Worm (Caenorhabditis elegans) whole organism, early embryonic: ENCODE results near the gene hlh-12.

Source experiments
- B0310.2 ChIP-seq: sonication (generic microtip); optimal IDR thresholded peaks from 2 replicates; lab custom pipeline; 2016; ENCODE audit warnings: mild to moderate bottlenecking, missing genetic modification characterization, missing compliant biosample characterization
- F13C5.2 ChIP-seq: sonication (generic microtip); optimal IDR thresholded peaks from 2 replicates; lab custom pipeline; 2017; ENCODE audit warnings: mild to moderate bottlenecking, missing genetic modification characterization, inconsistent platforms, missing compliant biosample characterization
- aly-1 ChIP-seq: sonication (generic microtip); optimal IDR thresholded peaks from 2 replicates; lab custom pipeline; 2016; ENCODE audit warnings: missing genetic modification characterization, missing compliant biosample characterization
- ama-1 ChIP-seq: fragments of 150-350 bp; optimal IDR thresholded peaks from 2 replicates; lab custom pipeline; 2014
- ceh-13 ChIP-seq: fragments of 200-800 bp; sonication (Bioruptor generic); optimal IDR thresholded peaks from 2 replicates; lab custom pipeline; 2018; ENCODE audit warnings: mild to moderate bottlenecking, missing genetic modification characterization, missing compliant biosample characterization
- ceh-36 ChIP-seq: sonication (generic microtip); optimal IDR thresholded peaks from 2 replicates; lab custom pipeline; 2016; ENCODE audit warnings: missing genetic modification characterization, inconsistent platforms, missing compliant biosample characterization
- ets-7 ChIP-seq: sonication (generic microtip); optimal IDR thresholded peaks from 2 replicates; lab custom pipeline; 2016; ENCODE audit warnings: missing genotype, missing genetic modification characterization, missing compliant biosample characterization
- flt-1 ChIP-seq: fragments of 200-800 bp; sonication (Bioruptor generic); IDR thresholded peaks from 2 replicates; pipeline ENCODE4 v1.3.6; 2022; ENCODE audit warnings: missing genetic modification characterization, missing compliant biosample characterization
- hmbx-1 ChIP-seq: sonication (generic microtip); optimal IDR thresholded peaks from 2 replicates; lab custom pipeline; 2016; ENCODE audit warnings: mild to moderate bottlenecking, missing genetic modification characterization, missing compliant biosample characterization
- hmg-4 ChIP-seq: fragments of 200-800 bp; sonication (Bioruptor generic); optimal IDR thresholded peaks from 2 replicates; lab custom pipeline; 2018; ENCODE audit warnings: mild to moderate bottlenecking, missing genetic modification characterization, missing compliant biosample characterization
- hnd-1 ChIP-seq: sonication (generic microtip); optimal IDR thresholded peaks from 2 replicates; lab custom pipeline; 2016; ENCODE audit warnings: missing genetic modification characterization, missing compliant biosample characterization
- pes-1 ChIP-seq: fragments of 200-800 bp; sonication (Bioruptor generic); IDR thresholded peaks from 2 replicates; pipeline ENCODE4 v1.3.6; 2022; ENCODE audit warnings: missing genetic modification reagents, missing genetic modification characterization, missing compliant biosample characterization
- scrt-1 ChIP-seq: fragments of 200-800 bp; sonication (Bioruptor generic); IDR thresholded peaks from 2 replicates; pipeline ENCODE4 v1.3.6; 2022; ENCODE audit warnings: missing genetic modification characterization, missing compliant biosample characterization
- sea-1 ChIP-seq: fragments of 200-800 bp; sonication (Bioruptor generic); conservative IDR thresholded peaks from 2 replicates; pipeline ENCODE4 v1.3.6; 2022; ENCODE audit warnings: missing genetic modification characterization, missing compliant biosample characterization
- tbx-11 ChIP-seq: fragments of 200-800 bp; sonication (Bioruptor generic); IDR thresholded peaks from 2 replicates; pipeline ENCODE4 v1.3.6; 2022; ENCODE audit warnings: missing genetic modification characterization, missing compliant biosample characterization
- tbx-37 ChIP-seq: fragments of 200-800 bp; sonication (Bioruptor generic); conservative IDR thresholded peaks from 2 replicates; pipeline ENCODE4 v1.3.6; 2022; ENCODE audit warnings: missing genetic modification reagents, missing genetic modification characterization, missing compliant biosample characterization
- tra-4 ChIP-seq: sonication (generic microtip); optimal IDR thresholded peaks from 2 replicates; lab custom pipeline; 2017; ENCODE audit warnings: missing genetic modification characterization, missing compliant biosample characterization

Gene hlh-12

ce11 chrIV:8463716-8464115 is 15.5 kb downstream of the hlh-12 start, which contains the start of gene str-176:
Gene str-176, minus strand, starts transcription at chrIV:8463816.
- no peak for TF ChIP-seq aly-1

- TF ChIP-seq scrt-1 (no peak), ceh-36 (tag; lab: Kevin White, UChicago) (no peak), aly-1 (no peak), flt-1 (no peak), B0310.2 (no peak), hnd-1 (tag; lab: Kevin White, UChicago) (no peak), tra-4 (tag; lab: Kevin White, UChicago) (no peak), sea-1 (GFP tag; lab: Robert Waterston, UW) (no peak), hmg-4 (no peak), tbx-11 (no peak), ets-7 (tag; lab: Kevin White, UChicago) (no peak), F13C5.2 (tag; lab: Kevin White, UChicago) (no peak)
Observed at ce11 chrIV:8463069-8463468, 16.2 kb downstream of the hlh-12 start.

ce11 chrIV:8462376-8462775 is 16.9 kb downstream of the hlh-12 start:
- TF ChIP-seq hnd-1 (tag; lab: Kevin White, UChicago) = no peak
- no peak for TF ChIP-seq hmbx-1 (tag; lab: Kevin White, UChicago)
- no peak for TF ChIP-seq ets-7 (tag; lab: Kevin White, UChicago)
- no peak for TF ChIP-seq ceh-13
- no peak for TF ChIP-seq ceh-36 (tag; lab: Kevin White, UChicago)
- TF ChIP-seq aly-1 = no peak
- no peak for TF ChIP-seq ama-1
- TF ChIP-seq B0310.2 = no peak
- TF ChIP-seq scrt-1 = no peak
- no peak for TF ChIP-seq pes-1 (GFP tag; lab: Robert Waterston, UW)
- TF ChIP-seq hmg-4 = no peak
- TF ChIP-seq tra-4 (tag; lab: Kevin White, UChicago) = no peak
- TF ChIP-seq tbx-37 (GFP tag; lab: Robert Waterston, UW) = no peak
- no peak for TF ChIP-seq tbx-11
- TF ChIP-seq F13C5.2 (tag; lab: Kevin White, UChicago) = no peak

ce11 chrIV:8461177-8461576 is 18.1 kb downstream of the hlh-12 start:
- TF ChIP-seq tbx-11 (no peak), B0310.2 (no peak), hmg-4 (no peak), aly-1 (no peak), pes-1 (GFP tag; lab: Robert Waterston, UW) (no peak), flt-1 (no peak), tra-4 (tag; lab: Kevin White, UChicago) (no peak), ama-1 (no peak), F13C5.2 (tag; lab: Kevin White, UChicago) (no peak), hnd-1 (tag; lab: Kevin White, UChicago) (no peak), ceh-13 (no peak), sea-1 (GFP tag; lab: Robert Waterston, UW) (no peak), hmbx-1 (tag; lab: Kevin White, UChicago) (no peak), ets-7 (tag; lab: Kevin White, UChicago) (no peak), ceh-36 (tag; lab: Kevin White, UChicago) (no peak), scrt-1 (no peak), tbx-37 (GFP tag; lab: Robert Waterston, UW) (no peak)

- TF ChIP-seq ama-1 = no peak
- TF ChIP-seq flt-1 = no peak
- TF ChIP-seq tbx-37 (GFP tag; lab: Robert Waterston, UW) = no peak
- no peak for TF ChIP-seq hmbx-1 (tag; lab: Kevin White, UChicago)
- no peak for TF ChIP-seq tbx-11
- no peak for TF ChIP-seq hmg-4
- TF ChIP-seq B0310.2 = no peak
- no peak for TF ChIP-seq hnd-1 (tag; lab: Kevin White, UChicago)
- TF ChIP-seq ceh-13 = no peak
- TF ChIP-seq pes-1 (GFP tag; lab: Robert Waterston, UW) = no peak
- no peak for TF ChIP-seq tra-4 (tag; lab: Kevin White, UChicago)
Observed at ce11 chrIV:8460208-8460607, 19.0 kb downstream of the hlh-12 start, which contains the start of gene ant-1.4. Gene ant-1.4, minus strand, starts transcription at chrIV:8460308.

- TF ChIP-seq ama-1 (no peak), tra-4 (tag; lab: Kevin White, UChicago) (no peak), F13C5.2 (tag; lab: Kevin White, UChicago) (no peak), ceh-36 (tag; lab: Kevin White, UChicago) (no peak), tbx-11 (no peak)
Observed at ce11 chrIV:8456899-8457298, 22.3 kb downstream of the hlh-12 start, which contains the start of gene syx-4. Gene syx-4, plus strand, starts transcription at chrIV:8457280.

ce11 chrIV:8454076-8454475 is 25.2 kb downstream of the hlh-12 start:
- TF ChIP-seq hnd-1 (tag; lab: Kevin White, UChicago) = no peak
- TF ChIP-seq flt-1 = no peak
- no peak for TF ChIP-seq sea-1 (GFP tag; lab: Robert Waterston, UW)
- no peak for TF ChIP-seq pes-1 (GFP tag; lab: Robert Waterston, UW)
- no peak for TF ChIP-seq tra-4 (tag; lab: Kevin White, UChicago)
- no peak for TF ChIP-seq B0310.2
- no peak for TF ChIP-seq F13C5.2 (tag; lab: Kevin White, UChicago)

ce11 chrIV:8453178-8453577 is 26.1 kb downstream of the hlh-12 start:
- TF ChIP-seq ceh-13 (no peak), hnd-1 (tag; lab: Kevin White, UChicago) (no peak), ets-7 (tag; lab: Kevin White, UChicago) (no peak), F13C5.2 (tag; lab: Kevin White, UChicago) (no peak), aly-1 (no peak), hmbx-1 (tag; lab: Kevin White, UChicago) (no peak), hmg-4 (no peak), scrt-1 (no peak), ceh-36 (tag; lab: Kevin White, UChicago) (no peak), pes-1 (GFP tag; lab: Robert Waterston, UW) (no peak), tbx-37 (GFP tag; lab: Robert Waterston, UW) (no peak), flt-1 (no peak)
